Fruit fly (Drosophila melanogaster): ENCODE measurements around the gene CG7322.

The CG7322 gene

DNA sequence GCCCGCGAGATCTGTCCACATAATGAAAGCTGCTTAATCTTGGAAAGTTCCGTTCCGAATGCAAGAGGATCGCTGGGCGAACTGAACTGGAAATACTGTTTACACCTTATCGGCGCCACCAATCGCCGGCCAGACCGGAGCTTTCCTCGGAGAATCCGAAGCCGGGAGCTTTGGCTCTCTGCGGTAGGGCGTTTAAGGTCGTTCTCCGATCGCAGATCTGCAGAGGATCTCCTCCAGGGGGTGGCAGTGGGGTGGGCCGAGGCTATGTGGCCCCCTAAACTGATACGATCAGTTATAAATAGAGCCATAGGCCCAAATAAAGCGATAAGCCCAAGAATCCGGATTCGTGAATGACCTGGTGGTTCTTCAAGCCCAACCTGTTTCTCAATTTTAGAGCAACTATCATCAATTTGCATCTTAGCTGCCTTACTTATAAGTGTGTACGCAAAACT is at the start of gene CG7322:
Gene CG7322, minus strand, starts transcription at position 402 of the 452 bp plus-strand sequence.
- no peak for TF ChIP-seq h (GFP tag; optimal IDR thresholded peaks at IDR 0.05)
- no peak for TF ChIP-seq Rel (GFP tag; optimal IDR thresholded peaks at IDR 0.05)
- TF ChIP-seq Rel (tag; optimal IDR thresholded peaks at IDR 0.05): peak; percentile 2

DNA sequence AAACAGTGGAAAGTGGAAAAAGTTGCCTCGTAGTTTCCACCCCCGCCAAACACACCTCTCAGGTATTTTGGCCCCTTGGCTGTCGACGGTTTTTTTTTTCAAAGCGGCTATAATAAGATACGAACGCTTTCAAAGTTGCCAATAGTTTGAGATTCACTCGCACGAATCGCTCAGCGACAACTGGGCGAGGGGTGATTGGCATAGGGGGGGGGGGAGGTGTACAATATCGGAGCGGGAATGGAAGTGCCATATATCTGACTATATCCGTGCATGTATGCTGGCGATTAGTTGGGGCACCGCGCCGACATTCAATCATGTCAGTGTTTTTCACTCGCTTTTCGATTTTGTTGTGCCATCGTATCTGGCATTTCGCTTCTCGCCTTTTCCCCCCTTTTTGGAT is 47.6 kb upstream of the CG7322 start:
- TF ChIP-seq GATAd (GFP tag; optimal IDR thresholded peaks at IDR 0.05): no peak
- no peak for TF ChIP-seq lola (GFP tag; optimal IDR thresholded peaks at IDR 0.05)
- TF ChIP-seq Jra (GFP tag; optimal IDR thresholded peaks at IDR 0.05): no peak
- no peak for TF ChIP-seq CG32264 (GFP tag; optimal IDR thresholded peaks at IDR 0.05)
- TF ChIP-seq Hr78 (GFP tag; optimal IDR thresholded peaks at IDR 0.05): no peak
- no peak for TF ChIP-seq dl (GFP tag; optimal IDR thresholded peaks at IDR 0.05; ENCODE audit: insufficient read depth in 1 of 2, partially characterized antibody in 2 of 2)

DNA sequence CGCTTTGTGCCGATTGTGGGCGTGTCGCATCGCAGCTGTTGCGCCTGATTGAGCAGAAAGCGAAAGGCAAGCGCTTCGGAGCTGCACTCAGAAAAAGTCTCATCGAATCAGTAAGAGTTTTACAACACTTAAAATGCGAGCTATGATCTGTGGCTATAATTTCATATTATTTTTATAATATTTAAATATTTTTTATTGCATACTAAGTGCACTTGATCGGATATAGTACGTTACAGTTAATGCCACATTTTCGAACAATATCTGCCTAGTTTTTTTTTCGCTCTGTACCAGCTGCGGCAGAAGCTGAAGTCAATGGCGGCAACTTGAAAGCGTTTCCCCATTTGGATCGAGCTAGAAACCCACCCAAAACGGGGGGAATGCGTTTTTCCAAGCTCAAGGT is 45.2 kb upstream of the CG7322 start:
- TF ChIP-seq CG32264 (GFP tag; optimal IDR thresholded peaks at IDR 0.05) (no peak), h (GFP tag; optimal IDR thresholded peaks at IDR 0.05) (no peak), Sp1 (GFP tag; optimal IDR thresholded peaks at IDR 0.05) (no peak), Dfd (GFP tag; optimal IDR thresholded peaks at IDR 0.05) (no peak)

DNA sequence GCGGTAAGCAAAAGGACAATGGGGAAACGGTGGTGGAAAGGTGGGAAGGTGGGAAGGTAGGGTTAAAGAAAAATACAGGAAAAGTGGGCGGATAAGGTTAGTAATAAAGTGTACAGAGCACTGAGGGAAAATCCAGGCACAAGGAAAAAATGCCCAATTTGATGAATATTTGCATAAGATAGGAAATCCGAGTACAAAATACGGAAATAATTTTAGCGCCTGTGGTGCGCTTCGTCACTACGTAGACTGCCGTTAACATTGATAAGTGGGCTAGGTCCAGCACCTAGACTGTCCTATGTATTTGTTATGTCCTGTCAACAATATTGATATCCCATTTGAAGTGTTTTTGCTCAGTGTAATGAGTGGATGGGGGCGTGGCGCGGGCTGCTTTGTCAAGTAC is 43.4 kb upstream of the CG7322 start:
- no peak for TF ChIP-seq ey (GFP tag; optimal IDR thresholded peaks at IDR 0.05)
- TF ChIP-seq Hr83 (GFP tag; optimal IDR thresholded peaks at IDR 0.05; ENCODE audit: poor library complexity, severe bottlenecking): no peak
- no peak for TF ChIP-seq h (GFP tag; optimal IDR thresholded peaks at IDR 0.05)
- TF ChIP-seq woc (GFP tag; optimal IDR thresholded peaks at IDR 0.05): no peak

DNA sequence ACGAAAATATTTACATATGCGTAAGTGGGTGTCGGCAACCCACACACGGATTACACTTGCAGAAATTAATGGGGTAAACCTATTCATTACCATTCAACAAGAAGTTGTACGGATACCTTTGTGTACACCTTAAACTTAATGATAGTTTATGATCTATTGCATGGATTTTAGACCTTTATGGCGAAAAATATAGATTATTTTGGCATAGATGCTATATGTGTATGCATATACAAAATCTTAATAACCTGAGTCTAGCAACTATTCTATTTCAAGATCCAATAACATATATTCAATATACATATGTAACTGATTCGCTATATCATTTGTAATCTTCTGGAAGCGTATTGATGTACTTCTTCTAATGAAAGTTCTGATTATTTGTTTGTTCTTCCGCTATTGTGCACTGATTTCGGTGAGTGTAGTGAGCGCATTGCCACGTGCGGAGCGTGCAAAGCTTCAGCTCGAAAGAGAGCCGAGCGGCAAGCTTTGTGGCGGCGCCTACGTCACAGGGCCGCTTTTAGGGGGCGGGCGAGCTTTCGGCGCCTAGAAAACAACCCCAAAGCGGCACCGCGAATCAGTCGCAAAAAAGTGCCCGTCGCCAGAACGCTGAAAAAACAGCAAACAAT is 42.4 kb upstream of the CG7322 start, which contains the start of gene CG7378:
Gene CG7378, plus strand, starts transcription at position 576 of the 626 bp plus-strand sequence.
- TF ChIP-seq h (GFP tag; optimal IDR thresholded peaks at IDR 0.05): no peak
- TF ChIP-seq Myc (optimal IDR thresholded peaks at IDR 0.05): no peak
- peak; percentile 39 for TF ChIP-seq sv (GFP tag; optimal IDR thresholded peaks at IDR 0.05)
- TF ChIP-seq Rel (GFP tag; optimal IDR thresholded peaks at IDR 0.05): no peak
- no peak for TF ChIP-seq Rel (tag; optimal IDR thresholded peaks at IDR 0.05)

DNA sequence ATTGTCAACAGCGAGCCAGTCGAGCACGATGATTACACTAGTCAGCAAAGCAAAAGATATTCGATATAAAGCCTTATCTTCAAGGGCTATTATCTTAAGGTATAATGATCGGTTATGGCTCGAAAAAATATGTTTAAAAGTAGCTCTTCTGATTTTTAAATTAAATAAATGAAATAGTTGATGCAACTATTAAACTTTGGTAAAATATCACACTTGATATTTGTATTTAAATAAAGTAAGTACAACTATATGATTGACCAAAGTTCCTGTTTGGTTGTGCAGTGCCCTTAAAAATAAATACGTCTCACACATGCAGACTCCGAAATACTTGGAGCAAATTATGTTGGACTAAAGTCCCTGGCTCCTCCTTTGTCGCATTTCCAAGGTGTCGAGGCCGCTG is 40.3 kb upstream of the CG7322 start:
- no peak for TF ChIP-seq tai (GFP tag; optimal IDR thresholded peaks at IDR 0.05)
- TF ChIP-seq Myc (optimal IDR thresholded peaks at IDR 0.05): no peak
- TF ChIP-seq GATAd (GFP tag; optimal IDR thresholded peaks at IDR 0.05): no peak
- no peak for TF ChIP-seq dsf (GFP tag; optimal IDR thresholded peaks at IDR 0.05; ENCODE audit: borderline replicate concordance)
- no peak for TF ChIP-seq br (GFP tag; optimal IDR thresholded peaks at IDR 0.05)
- TF ChIP-seq CG9705 (GFP tag; optimal IDR thresholded peaks at IDR 0.05): no peak
- no peak for TF ChIP-seq brk (GFP tag; optimal IDR thresholded peaks at IDR 0.05)
- no peak for TF ChIP-seq dl (GFP tag; optimal IDR thresholded peaks at IDR 0.05; ENCODE audit: insufficient read depth in 1 of 2, partially characterized antibody in 2 of 2)
- no peak for TF ChIP-seq h (GFP tag; optimal IDR thresholded peaks at IDR 0.05)
- no peak for TF ChIP-seq Dfd (GFP tag; optimal IDR thresholded peaks at IDR 0.05)
- TF ChIP-seq sv (GFP tag; optimal IDR thresholded peaks at IDR 0.05): no peak
- no peak for TF ChIP-seq pan (optimal IDR thresholded peaks at IDR 0.05)
- no peak for TF ChIP-seq foxo (GFP tag; optimal IDR thresholded peaks at IDR 0.05)

DNA sequence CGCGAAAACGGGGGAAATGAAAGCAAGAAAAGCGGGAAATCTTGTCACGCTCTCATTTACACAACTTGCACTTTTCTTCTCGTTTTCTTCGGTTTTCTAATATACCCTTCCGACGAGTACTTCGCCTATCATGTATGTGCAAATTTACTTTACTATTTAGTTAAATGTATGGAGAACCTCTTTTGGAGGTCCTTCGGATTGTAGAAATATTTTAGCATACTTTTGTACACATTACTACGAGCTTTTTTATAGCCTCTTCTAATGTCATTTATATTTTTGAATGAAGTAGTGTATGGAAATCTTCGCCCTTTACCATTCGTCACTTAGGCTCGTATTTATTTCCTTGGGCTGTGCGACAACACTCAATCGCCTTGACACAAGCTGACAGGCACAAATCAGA is 39.7 kb upstream of the CG7322 start:
- TF ChIP-seq Hr78 (GFP tag; optimal IDR thresholded peaks at IDR 0.05): no peak

DNA sequence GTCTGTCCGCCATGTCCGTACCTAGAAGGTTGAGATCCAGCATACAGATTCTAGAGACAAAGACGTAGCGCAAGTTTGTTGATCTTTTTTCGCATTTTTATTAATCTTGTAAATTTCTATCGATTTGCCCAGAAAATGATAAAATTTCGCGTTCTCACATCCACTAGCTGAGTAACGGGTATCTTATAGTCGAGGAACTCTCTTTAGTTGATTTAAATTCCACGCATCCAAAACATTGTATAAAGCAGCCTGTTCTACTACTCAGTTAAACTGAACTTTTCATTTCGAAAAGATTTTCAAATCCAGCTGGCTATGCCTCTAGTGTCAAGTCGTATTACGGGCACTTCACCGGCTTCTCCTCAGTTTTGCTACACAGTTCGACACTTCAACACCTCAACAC is 36.6 kb upstream of the CG7322 start, which contains the start of gene SdhBL:
Gene SdhBL, plus strand, starts transcription at position 301 of the 400 bp plus-strand sequence.
- no peak for TF ChIP-seq rgr (GFP tag; optimal IDR thresholded peaks at IDR 0.05)
- TF ChIP-seq Abd-B (GFP tag; optimal IDR thresholded peaks at IDR 0.05): no peak
- no peak for TF ChIP-seq CG9705 (GFP tag; optimal IDR thresholded peaks at IDR 0.05)
- no peak for TF ChIP-seq N (GFP tag; optimal IDR thresholded peaks at IDR 0.05)
- TF ChIP-seq br (GFP tag; optimal IDR thresholded peaks at IDR 0.05): no peak
- TF ChIP-seq fru (GFP tag; optimal IDR thresholded peaks at IDR 0.05): no peak
- TF ChIP-seq foxo (GFP tag; optimal IDR thresholded peaks at IDR 0.05): no peak
